Worm (Caenorhabditis elegans): ENCODE data around the gene myo-6.

DNA sequence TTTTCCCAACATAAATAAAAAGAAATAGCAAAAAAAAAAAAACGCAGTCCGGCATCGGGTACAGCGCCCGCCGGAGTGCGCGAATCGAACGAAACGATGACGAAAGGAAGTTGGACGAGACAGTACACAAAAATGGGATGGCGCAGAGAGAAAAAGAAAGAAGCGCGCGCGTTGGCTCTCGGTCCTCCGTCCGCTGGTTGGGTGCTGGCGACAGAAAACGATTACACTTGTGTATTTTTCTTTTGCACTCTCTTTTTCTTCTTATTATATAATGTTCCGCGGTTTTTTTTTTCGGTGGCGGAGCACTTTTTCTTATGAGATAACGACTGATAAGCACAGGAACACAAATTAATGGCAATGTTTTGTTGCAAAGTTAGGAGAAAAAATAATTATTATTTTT is 32.3 kb upstream of the myo-6 start:
- TF ChIP-seq him-1 (tag; optimal IDR thresholded peaks at IDR 0.05) (no peak), dao-5 (tag; optimal IDR thresholded peaks at IDR 0.05) (no peak)

Measured in whole organism, L4/young adult.